Fruit fly (Drosophila melanogaster): ENCODE results near the gene Fer3HCH.

dm6 chrX:13108144-13108824 is at the start of gene Fer3HCH:
- TF ChIP-seq CG8478 (optimal IDR thresholded peaks at IDR 0.05): no peak
- TF ChIP-seq CTCF (optimal IDR thresholded peaks at IDR 0.05): no peak
